Worm (Caenorhabditis elegans): ENCODE measurements around the gene wht-4.

- TF ChIP-seq nhr-120 (GFP tag; IDR thresholded peaks at IDR 0.05) (no peak), dpl-1 (GFP tag; optimal IDR thresholded peaks at IDR 0.05) (no peak), athp-1 (tag; optimal IDR thresholded peaks at IDR 0.05) (no peak), atf-7 (tag; optimal IDR thresholded peaks at IDR 0.05) (no peak), ama-1 (optimal IDR thresholded peaks at IDR 0.05) (no peak), ama-1 (GFP tag; optimal IDR thresholded peaks at IDR 0.05) (no peak), dpff-1 (tag; optimal IDR thresholded peaks at IDR 0.05) (no peak), nfyb-1 (GFP tag; IDR thresholded peaks at IDR 0.05) (no peak), hmg-20 (GFP tag; IDR thresholded peaks at IDR 0.05) (no peak)
These were observed 36.9 kb upstream of the wht-4 start for ce11 chrII:3241842-3242241.

Data from whole organism, young adult.